Worm (Caenorhabditis elegans): ENCODE measurements around the gene C08G9.2.

ce11 chrIV:7653198-7653597 lies 19.6 kb downstream of the C08G9.2 start:
- TF ChIP-seq him-1 (tag; optimal IDR thresholded peaks at IDR 0.05) (no peak), dao-5 (tag; optimal IDR thresholded peaks at IDR 0.05) (no peak)
